Worm (Caenorhabditis elegans) whole organism, late embryonic: ENCODE results near the gene sto-6.

ENCODE experiments used
- C38D4.7 ChIP-seq: fragments of 200-800 bp; sonication (Bioruptor generic); optimal IDR thresholded peaks from 2 replicates; lab custom pipeline; 2018; ENCODE audit warnings: mild to moderate bottlenecking, missing genetic modification characterization, moderate library complexity, missing compliant biosample characterization
- F13H6.1 ChIP-seq: sonication (generic microtip); optimal IDR thresholded peaks from 2 replicates; lab custom pipeline; 2016; ENCODE audit warnings: missing genetic modification characterization, missing compliant biosample characterization
- K09A11.1 ChIP-seq: sonication (generic microtip); optimal IDR thresholded peaks from 2 replicates; lab custom pipeline; 2017; ENCODE audit warnings: antibody characterized with exemption, mild to moderate bottlenecking, missing genetic modification characterization, missing compliant biosample characterization; ENCODE audit not compliant: insufficient read depth
- T23F11.4 ChIP-seq: fragments of 200-800 bp; sonication (Bioruptor generic); optimal IDR thresholded peaks from 2 replicates; lab custom pipeline; 2018; ENCODE audit warnings: mild to moderate bottlenecking, missing genetic modification characterization, missing compliant biosample characterization
- Y22D7AL.16 ChIP-seq: sonication (generic microtip); optimal IDR thresholded peaks from 2 replicates; lab custom pipeline; 2016; ENCODE audit warnings: missing genetic modification characterization, missing compliant biosample characterization
- ahr-1 ChIP-seq: sonication (generic microtip); optimal IDR thresholded peaks from 2 replicates; lab custom pipeline; 2016; ENCODE audit warnings: missing genetic modification characterization, missing compliant biosample characterization
- ama-1 ChIP-seq: fragments of 150-350 bp; optimal IDR thresholded peaks from 2 replicates; lab custom pipeline; 2014
- ceh-18 ChIP-seq: sonication (generic microtip); optimal IDR thresholded peaks from 2 replicates; lab custom pipeline; 2016; ENCODE audit warnings: missing genetic modification characterization, missing compliant biosample characterization
- ceh-22 ChIP-seq: sonication (generic microtip); optimal IDR thresholded peaks from 2 replicates; lab custom pipeline; 2017; ENCODE audit warnings: missing biosample characterization, missing genetic modification characterization
- ceh-24 ChIP-seq: sonication (generic microtip); optimal IDR thresholded peaks from 2 replicates; lab custom pipeline; 2016; ENCODE audit warnings: mild to moderate bottlenecking, missing genetic modification characterization, missing compliant biosample characterization
- ceh-31 ChIP-seq: sonication (generic microtip); optimal IDR thresholded peaks from 2 replicates; lab custom pipeline; 2016; ENCODE audit warnings: missing genetic modification characterization, missing compliant biosample characterization
- ceh-34 ChIP-seq: sonication (generic microtip); optimal IDR thresholded peaks from 2 replicates; lab custom pipeline; 2016; ENCODE audit warnings: mild to moderate bottlenecking, missing genetic modification characterization, missing compliant biosample characterization
- ceh-6 ChIP-seq: fragments of 200-800 bp; sonication (Bioruptor generic); optimal IDR thresholded peaks from 2 replicates; lab custom pipeline; 2018; ENCODE audit warnings: mild to moderate bottlenecking, missing genetic modification characterization, missing compliant biosample characterization
- ceh-9 ChIP-seq: sonication (generic microtip); optimal IDR thresholded peaks from 2 replicates; lab custom pipeline; 2016; ENCODE audit warnings: mild to moderate bottlenecking, missing genetic modification characterization, inconsistent platforms, missing compliant biosample characterization
- dve-1 ChIP-seq: sonication (generic microtip); optimal IDR thresholded peaks from 2 replicates; lab custom pipeline; 2017; ENCODE audit warnings: antibody characterized with exemption, mild to moderate bottlenecking, missing genetic modification characterization, missing compliant biosample characterization
- elt-4 ChIP-seq: sonication (generic microtip); optimal IDR thresholded peaks from 2 replicates; lab custom pipeline; 2016; ENCODE audit warnings: missing genetic modification characterization, missing compliant biosample characterization
- eyg-1 ChIP-seq: sonication (generic microtip); optimal IDR thresholded peaks from 2 replicates; lab custom pipeline; 2016; ENCODE audit warnings: missing genotype, missing genetic modification characterization, missing compliant biosample characterization
- fax-1 ChIP-seq: sonication (generic microtip); optimal IDR thresholded peaks from 2 replicates; lab custom pipeline; 2016; ENCODE audit warnings: missing genotype, missing genetic modification characterization, missing compliant biosample characterization
- fkh-10 ChIP-seq: fragments of 150-350 bp; optimal IDR thresholded peaks from 2 replicates; lab custom pipeline; 2014; ENCODE audit warnings: missing biosample characterization, missing genetic modification reagents, missing genetic modification characterization
- hlh-13 ChIP-seq: fragments of 200-800 bp; sonication (Bioruptor generic); optimal IDR thresholded peaks from 2 replicates; lab custom pipeline; 2018; ENCODE audit warnings: mild to moderate bottlenecking, missing genetic modification characterization, missing compliant biosample characterization
- hlh-15 ChIP-seq: sonication (generic microtip); optimal IDR thresholded peaks from 2 replicates; lab custom pipeline; 2016; ENCODE audit warnings: missing genetic modification characterization, missing compliant biosample characterization
- hlh-30 ChIP-seq: sonication (generic microtip); optimal IDR thresholded peaks from 2 replicates; lab custom pipeline; 2017; ENCODE audit warnings: antibody characterized with exemption, missing genetic modification characterization, missing compliant biosample characterization; ENCODE audit not compliant: insufficient read depth
- lim-6 ChIP-seq: sonication (generic microtip); optimal IDR thresholded peaks from 2 replicates; lab custom pipeline; 2016; ENCODE audit warnings: missing genetic modification characterization, missing compliant biosample characterization
- lin-11 ChIP-seq: fragments of 200-800 bp; sonication (Bioruptor generic); optimal IDR thresholded peaks from 2 replicates; lab custom pipeline; 2018; ENCODE audit warnings: mild to moderate bottlenecking, missing genetic modification characterization, missing compliant biosample characterization
- madf-2 ChIP-seq: sonication (generic microtip); optimal IDR thresholded peaks from 2 replicates; lab custom pipeline; 2017; ENCODE audit warnings: missing genetic modification characterization, missing compliant biosample characterization
- mec-3 ChIP-seq: sonication (generic microtip); optimal IDR thresholded peaks from 2 replicates; lab custom pipeline; 2016; ENCODE audit warnings: borderline replicate concordance, missing genetic modification characterization, missing compliant biosample characterization
- nfya-1 ChIP-seq: sonication (generic microtip); optimal IDR thresholded peaks from 2 replicates; lab custom pipeline; 2017; ENCODE audit warnings: missing genetic modification characterization, mild to moderate bottlenecking, missing compliant biosample characterization, antibody characterized with exemption, moderate library complexity
- nhr-11 ChIP-seq: fragments of 150-350 bp; optimal IDR thresholded peaks from 2 replicates; lab custom pipeline; 2014; ENCODE audit warnings: missing biosample characterization, missing genetic modification characterization
- nhr-232 ChIP-seq: sonication (generic microtip); optimal IDR thresholded peaks from 2 replicates; lab custom pipeline; 2016; ENCODE audit warnings: missing genetic modification characterization, missing compliant biosample characterization
- pag-3 ChIP-seq: sonication (generic microtip); optimal IDR thresholded peaks from 2 replicates; lab custom pipeline; 2016; ENCODE audit warnings: missing compliant biosample characterization, missing genetic modification characterization, borderline replicate concordance
- pat-9 ChIP-seq: fragments of 200-800 bp; sonication (Bioruptor generic); optimal IDR thresholded peaks from 2 replicates; lab custom pipeline; 2018; ENCODE audit warnings: mild to moderate bottlenecking, missing genetic modification characterization, moderate library complexity, missing compliant biosample characterization
- sox-4 ChIP-seq: sonication (generic microtip); optimal IDR thresholded peaks from 2 replicates; lab custom pipeline; 2017; ENCODE audit warnings: mild to moderate bottlenecking, missing genetic modification characterization, inconsistent platforms, missing compliant biosample characterization
- ttx-3 ChIP-seq: sonication (generic microtip); optimal IDR thresholded peaks from 2 replicates; lab custom pipeline; 2016; ENCODE audit warnings: missing genetic modification reagents, missing genetic modification characterization, missing compliant biosample characterization
- unc-42 ChIP-seq: sonication (generic microtip); optimal IDR thresholded peaks from 2 replicates; lab custom pipeline; 2016; ENCODE audit warnings: missing genotype, missing genetic modification characterization, missing compliant biosample characterization
- unc-55 ChIP-seq: sonication (generic microtip); optimal IDR thresholded peaks from 2 replicates; lab custom pipeline; 2017; ENCODE audit warnings: missing biosample characterization, missing genetic modification reagents, missing genetic modification characterization
- zip-5 ChIP-seq: sonication (generic microtip); optimal IDR thresholded peaks from 2 replicates; lab custom pipeline; 2016; ENCODE audit warnings: missing genetic modification characterization, missing compliant biosample characterization
- ztf-16 ChIP-seq: sonication (generic microtip); optimal IDR thresholded peaks from 2 replicates; lab custom pipeline; 2017; ENCODE audit warnings: missing genetic modification characterization, missing compliant biosample characterization

Gene sto-6

DNA sequence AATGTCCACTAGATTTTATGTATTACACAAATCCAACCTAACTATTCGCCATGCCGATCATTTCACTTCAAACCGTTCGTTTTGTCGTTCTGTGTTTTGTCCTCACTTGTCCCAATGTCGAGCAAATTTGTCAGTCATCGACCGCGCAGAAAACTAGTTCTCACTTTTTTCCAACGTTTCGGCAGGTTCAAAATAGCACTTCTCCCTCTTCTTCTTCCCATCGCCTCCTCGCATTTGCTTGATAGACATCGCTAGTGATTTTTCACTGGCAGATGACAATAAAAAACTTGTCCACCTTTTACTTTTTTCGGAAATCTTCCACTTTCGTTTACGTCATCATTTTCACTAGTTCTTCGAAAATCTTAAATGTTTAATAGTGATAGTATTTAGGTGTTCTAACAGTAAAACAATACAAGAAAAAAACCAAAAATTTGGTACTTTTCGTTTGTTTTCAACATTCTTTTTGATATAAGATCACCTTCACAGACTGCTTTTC, 33.4 kb downstream of the sto-6 start:
- TF ChIP-seq ttx-3 (tag; lab: Kevin White, UChicago) (no peak), C38D4.7 (GFP tag; lab: Kevin White, UChicago) (no peak), K09A11.1 (tag; lab: Kevin White, UChicago) (no peak), ceh-18 (tag; lab: Kevin White, UChicago) (no peak), zip-5 (tag; lab: Kevin White, UChicago) (no peak), F13H6.1 (tag; lab: Kevin White, UChicago) (no peak), ceh-9 (tag; lab: Kevin White, UChicago) (no peak), Y22D7AL.16 (tag; lab: Kevin White, UChicago) (no peak), lim-6 (no peak), ceh-6 (GFP tag; lab: Kevin White, UChicago) (no peak), fkh-10 (GFP tag; lab: Kevin White, UChicago) (no peak), ceh-24 (tag; lab: Kevin White, UChicago) (no peak), fax-1 (tag; lab: Kevin White, UChicago) (no peak), nhr-11 (tag; lab: Kevin White, UChicago) (no peak), mec-3 (tag; lab: Kevin White, UChicago) (no peak), nfya-1 (tag; lab: Kevin White, UChicago) (no peak)

DNA sequence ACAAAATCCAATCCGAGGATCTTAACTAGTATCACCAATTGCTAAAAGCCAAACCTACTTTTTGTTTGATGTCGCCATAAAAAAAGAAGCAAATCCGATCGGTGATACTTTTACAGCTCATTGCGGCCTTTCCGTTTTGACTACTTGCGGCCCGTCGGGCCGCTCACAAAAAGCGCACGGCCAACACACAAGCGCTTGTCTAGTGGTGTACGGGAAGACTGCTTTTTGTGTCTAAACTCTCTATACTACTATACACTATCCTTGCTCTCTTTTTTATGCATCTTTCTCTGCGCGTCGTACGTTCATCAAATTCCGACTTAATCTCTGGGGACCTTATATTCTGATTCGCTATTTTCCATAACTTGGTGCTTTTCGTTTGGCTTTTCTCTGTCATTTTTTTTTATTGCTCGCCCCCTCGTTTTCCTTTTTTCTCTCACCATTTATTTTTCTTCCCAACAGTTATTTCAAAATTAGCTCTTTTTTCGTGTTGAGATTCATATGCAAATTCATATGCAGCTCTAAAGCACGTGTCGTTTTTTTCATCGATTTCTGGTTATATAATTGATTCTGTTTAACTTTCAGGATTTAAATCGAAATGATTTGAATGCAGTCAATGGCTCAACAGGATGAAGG, 34.5 kb downstream of the sto-6 start, which contains the start of gene noca-2:
Gene noca-2 (plus strand): TSS at position 583 of the 633 bp plus-strand sequence.
- peak; percentile 62 for TF ChIP-seq unc-55
- peak; percentile 65 for TF ChIP-seq unc-42
- no peak for TF ChIP-seq dve-1 (tag; lab: Kevin White, UChicago)
- TF ChIP-seq lin-11 (tag; lab: Kevin White, UChicago) = no peak
- TF ChIP-seq nfya-1 (tag; lab: Kevin White, UChicago) = peak; percentile 61
- TF ChIP-seq nhr-232 (tag; lab: Kevin White, UChicago) = no peak
- no peak for TF ChIP-seq C38D4.7 (GFP tag; lab: Kevin White, UChicago)
- no peak for TF ChIP-seq sox-4
- TF ChIP-seq ama-1 (lab: Kevin White, UChicago) = no peak
- TF ChIP-seq ceh-31 = peak; percentile 24
- TF ChIP-seq ceh-34 (tag; lab: Kevin White, UChicago) = peak; percentile 9
- no peak for TF ChIP-seq ahr-1 (tag; lab: Kevin White, UChicago)
- no peak for TF ChIP-seq hlh-15
- no peak for TF ChIP-seq elt-4 (tag; lab: Kevin White, UChicago)
- TF ChIP-seq, all 69 proteins: peak for 5

DNA sequence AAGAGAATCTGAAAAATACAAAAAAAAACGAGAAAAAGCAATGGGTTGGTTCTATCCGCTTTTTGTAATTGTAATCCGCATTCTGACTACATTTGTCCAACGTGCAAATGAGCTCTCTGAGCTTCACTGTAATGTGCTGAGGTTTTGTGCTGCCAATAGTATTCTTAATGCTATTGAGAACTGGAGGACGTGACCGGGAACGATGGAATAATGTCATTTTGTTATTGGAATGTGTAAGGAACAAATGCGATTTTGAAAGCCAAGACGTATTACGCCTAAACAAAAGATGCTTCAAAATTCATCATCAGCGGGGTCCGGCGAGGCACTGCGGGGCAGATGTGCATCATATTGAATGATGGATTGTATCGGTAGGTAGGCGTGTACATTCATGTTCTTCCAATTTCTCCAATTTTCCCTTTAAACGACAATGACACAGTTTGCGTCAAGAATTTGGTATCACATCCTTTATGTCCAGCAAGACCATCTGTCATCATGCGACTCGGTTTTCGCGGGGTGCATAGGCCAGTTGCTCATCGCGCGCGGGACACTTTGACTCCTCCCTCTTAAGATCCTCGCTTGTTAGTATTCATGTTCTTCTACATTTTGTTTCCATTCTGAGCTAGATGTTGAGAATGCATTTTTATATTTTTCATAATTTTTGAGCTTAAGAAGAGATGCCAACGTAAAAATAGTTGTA, 41.0 kb downstream of the sto-6 start:
- TF ChIP-seq elt-4 (tag; lab: Kevin White, UChicago) (no peak), unc-42 (peak; percentile 44)

DNA sequence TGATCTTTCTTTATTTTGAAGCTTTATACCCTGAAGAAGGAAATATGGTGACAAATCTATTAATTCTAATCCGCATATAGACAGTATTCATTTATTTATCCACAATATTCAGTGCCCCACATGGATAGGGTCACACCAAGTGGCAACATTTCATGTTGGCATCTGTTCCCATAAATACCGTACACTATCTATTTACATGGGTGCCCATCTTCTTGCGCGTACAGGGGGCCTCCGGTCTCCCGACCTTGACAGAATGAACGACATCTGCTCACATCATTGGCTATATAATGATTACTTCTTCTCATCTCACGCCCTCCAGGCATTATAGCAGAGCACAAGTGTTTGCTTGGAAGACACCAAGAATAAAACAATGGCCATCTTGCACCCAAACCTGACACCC, 43.4 kb downstream of the sto-6 start:
- TF ChIP-seq hlh-13 (GFP tag; lab: Kevin White, UChicago) = no peak
- TF ChIP-seq ceh-31 = peak; percentile 21

DNA sequence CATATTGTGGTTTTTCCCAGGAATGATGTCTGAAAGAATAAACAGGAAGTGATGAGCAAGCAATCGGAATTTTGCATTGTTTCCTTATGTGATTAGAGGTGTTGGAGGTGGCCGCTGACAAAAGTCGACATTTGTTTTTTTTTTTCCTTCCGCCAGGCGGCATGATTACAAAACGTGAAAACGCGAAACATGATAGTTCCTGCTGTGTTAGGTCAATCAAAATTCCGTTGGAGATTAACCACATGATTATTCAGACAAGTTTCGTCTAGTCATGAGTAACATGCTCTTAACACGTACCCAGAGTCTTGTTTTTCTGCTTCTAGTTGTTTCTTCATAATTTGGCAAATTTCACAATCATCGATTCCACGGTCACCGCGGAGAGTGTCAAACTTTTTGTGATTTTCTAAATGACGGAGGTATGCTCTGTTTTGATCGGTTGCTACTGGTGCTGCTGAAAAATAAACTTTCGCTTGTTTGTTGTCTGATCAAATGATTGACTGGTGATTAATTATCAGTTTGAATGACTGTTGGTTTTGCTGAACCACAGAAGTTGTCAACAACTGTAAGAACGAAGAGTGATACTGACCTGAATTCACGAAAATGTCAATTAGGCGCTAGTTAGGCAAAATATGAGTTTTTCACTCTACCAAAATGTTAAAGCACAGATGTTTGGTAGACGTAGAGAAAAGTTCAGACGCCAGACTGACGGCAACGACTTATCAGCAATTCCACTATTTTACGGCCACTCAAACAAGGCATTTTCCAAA, 47.2 kb downstream of the sto-6 start:
- TF ChIP-seq ceh-22 (tag; lab: Kevin White, UChicago) (no peak), T23F11.4 (GFP tag; lab: Kevin White, UChicago) (no peak), ceh-6 (GFP tag; lab: Kevin White, UChicago) (no peak), ceh-31 (no peak), ttx-3 (tag; lab: Kevin White, UChicago) (no peak), madf-2 (tag; lab: Kevin White, UChicago) (no peak), ahr-1 (tag; lab: Kevin White, UChicago) (no peak), eyg-1 (no peak), pag-3 (no peak), hlh-30 (no peak), ztf-16 (tag; lab: Kevin White, UChicago) (no peak), pat-9 (tag; lab: Kevin White, UChicago) (no peak), nfya-1 (tag; lab: Kevin White, UChicago) (no peak)
